Fruit fly (Drosophila melanogaster): Measurements from ENCODE around the gene tal-AA.

The tal-AA gene

dm6 chr3R:13803892-13804710 is 8.8 kb upstream of the tal-AA start (continued):
- peak in 1 of 2 experiments; percentile 39 for TF ChIP-seq Hr51 (GFP tag; optimal IDR thresholded peaks at IDR 0.05)
- TF ChIP-seq CG11247 (GFP tag; IDR thresholded peaks at IDR 0.05), result no peak
- peak; percentile 25 for TF ChIP-seq Sox102F (GFP tag; optimal IDR thresholded peaks at IDR 0.05)
- TF ChIP-seq CG14014 (GFP tag; IDR thresholded peaks at IDR 0.05), result no peak
- peak; percentile 31 for TF ChIP-seq CG10267 (tag; optimal IDR thresholded peaks at IDR 0.05)
- no peak for TF ChIP-seq CG14441 (GFP tag; IDR thresholded peaks at IDR 0.05)
- TF ChIP-seq CG34422 (GFP tag; IDR thresholded peaks at IDR 0.05), result peak; percentile 19; the same call in 1 of the 3 replicates
- TF ChIP-seq Hr3 (GFP tag; optimal IDR thresholded peaks at IDR 0.05), result peak; percentile 26
- no peak for TF ChIP-seq CG4707 (GFP tag; optimal IDR thresholded peaks at IDR 0.05)
- no peak for TF ChIP-seq CG12155 (GFP tag; optimal IDR thresholded peaks at IDR 0.05)
- TF ChIP-seq NfI (GFP tag; optimal IDR thresholded peaks at IDR 0.05), result peak; percentile 18
- no peak for TF ChIP-seq mam (GFP tag; optimal IDR thresholded peaks at IDR 0.05)
- no peak for TF ChIP-seq sug (tag; optimal IDR thresholded peaks at IDR 0.05)
- no peak for TF ChIP-seq CG1529 (GFP tag; optimal IDR thresholded peaks at IDR 0.05)
- TF ChIP-seq CG7839 (tag; optimal IDR thresholded peaks at IDR 0.05), result peak; percentile 79
- TF ChIP-seq E2f2 (GFP tag; IDR thresholded peaks at IDR 0.05), result peak; percentile 13; the same call in 1 of the 2 replicates
- no peak for TF ChIP-seq wor (GFP tag; IDR thresholded peaks at IDR 0.05)
- TF ChIP-seq CG18011 (GFP tag; optimal IDR thresholded peaks at IDR 0.05), result no peak
- peak; percentile 33; the same call in 2 of the 3 replicates for TF ChIP-seq HLH4C (GFP tag; IDR thresholded peaks at IDR 0.05; ENCODE audit: partially characterized antibody)
- TF ChIP-seq Hsf (GFP tag; optimal IDR thresholded peaks at IDR 0.05), result no peak
- peak; percentile 67 for TF ChIP-seq gem (tag; optimal IDR thresholded peaks at IDR 0.05)
- TF ChIP-seq tio (GFP tag; optimal IDR thresholded peaks at IDR 0.05), result peak; percentile 11
- TF ChIP-seq Hr78 (GFP tag; optimal IDR thresholded peaks at IDR 0.05), result peak in 1 of 2 experiments; percentile 51
- peak; percentile 31 for TF ChIP-seq CG2120 (GFP tag; optimal IDR thresholded peaks at IDR 0.05)
- TF ChIP-seq CG8924 (tag; optimal IDR thresholded peaks at IDR 0.05), result peak; percentile 58
- 0 out of 2 replicates have a peak, but pooled peaks have one; percentile 9 for TF ChIP-seq slbo (GFP tag; IDR thresholded peaks at IDR 0.05)
- peak; percentile 78 for TF ChIP-seq CG7556 (GFP tag; optimal IDR thresholded peaks at IDR 0.05)
- no peak for TF ChIP-seq sens-2 (GFP tag; IDR thresholded peaks at IDR 0.05)
- TF ChIP-seq Nf-YC (tag; optimal IDR thresholded peaks at IDR 0.05), result peak; percentile 20
- TF ChIP-seq CG9876 (GFP tag; optimal IDR thresholded peaks at IDR 0.05), result no peak
- no peak for TF ChIP-seq NC2β (GFP tag; optimal IDR thresholded peaks at IDR 0.05)
- peak; percentile 25; the same call in 1 of the 2 replicates for TF ChIP-seq CG9215 (GFP tag; IDR thresholded peaks at IDR 0.05)
- TF ChIP-seq Ssrp (tag; optimal IDR thresholded peaks at IDR 0.05), result peak; percentile 10
- peak; percentile 9 for TF ChIP-seq CG15601 (tag; optimal IDR thresholded peaks at IDR 0.05)
- TF ChIP-seq cg (GFP tag; optimal IDR thresholded peaks at IDR 0.05), result no peak
- peak; percentile 32; the same call in 1 of the 2 replicates for TF ChIP-seq CG3847 (GFP tag; IDR thresholded peaks at IDR 0.05)
- no peak for TF ChIP-seq CG9817 (tag; optimal IDR thresholded peaks at IDR 0.05)
- no peak for TF ChIP-seq E2f1 (GFP tag; IDR thresholded peaks at IDR 0.05)
- peak; percentile 9 for TF ChIP-seq org-1 (GFP tag; optimal IDR thresholded peaks at IDR 0.05)
- no peak for TF ChIP-seq Chrac-16 (GFP tag; optimal IDR thresholded peaks at IDR 0.05)
- TF ChIP-seq Sox100B (GFP tag; optimal IDR thresholded peaks at IDR 0.05), result peak; percentile 64
- TF ChIP-seq Dll (GFP tag; IDR thresholded peaks at IDR 0.05; ENCODE audit: partially characterized antibody), result no peak
- peak; percentile 28 for TF ChIP-seq CG12391 (tag; optimal IDR thresholded peaks at IDR 0.05)
- no peak for TF ChIP-seq oc (tag; optimal IDR thresholded peaks at IDR 0.05)
- TF ChIP-seq Stat92E (GFP tag; optimal IDR thresholded peaks at IDR 0.05), result no peak
- TF ChIP-seq knrl (GFP tag; IDR thresholded peaks at IDR 0.05; ENCODE audit: partially characterized antibody), result no peak
- peak in 1 of 2 experiments; percentile 42 for TF ChIP-seq eve (GFP tag; optimal IDR thresholded peaks at IDR 0.05)
- no peak for TF ChIP-seq CG1602 (GFP tag; optimal IDR thresholded peaks at IDR 0.05)
